Worm (Caenorhabditis elegans) whole organism, early embryonic: ENCODE results near the gene F09G8.7.

Experiments used
- F13C5.2 ChIP-seq: sonication (generic microtip); optimal IDR thresholded peaks from 2 replicates; lab custom pipeline; 2017; ENCODE audit warnings: mild to moderate bottlenecking, missing genetic modification characterization, inconsistent platforms, missing compliant biosample characterization
- ama-1 ChIP-seq: fragments of 150-350 bp; optimal IDR thresholded peaks from 2 replicates; lab custom pipeline; 2014
- ceh-13 ChIP-seq: fragments of 200-800 bp; sonication (Bioruptor generic); optimal IDR thresholded peaks from 2 replicates; lab custom pipeline; 2018; ENCODE audit warnings: mild to moderate bottlenecking, missing genetic modification characterization, missing compliant biosample characterization
- ceh-36 ChIP-seq: sonication (generic microtip); optimal IDR thresholded peaks from 2 replicates; lab custom pipeline; 2016; ENCODE audit warnings: missing genetic modification characterization, inconsistent platforms, missing compliant biosample characterization
- ets-7 ChIP-seq: sonication (generic microtip); optimal IDR thresholded peaks from 2 replicates; lab custom pipeline; 2016; ENCODE audit warnings: missing genotype, missing genetic modification characterization, missing compliant biosample characterization
- flt-1 ChIP-seq: fragments of 200-800 bp; sonication (Bioruptor generic); IDR thresholded peaks from 2 replicates; pipeline ENCODE4 v1.3.6; 2022; ENCODE audit warnings: missing genetic modification characterization, missing compliant biosample characterization
- hnd-1 ChIP-seq: sonication (generic microtip); optimal IDR thresholded peaks from 2 replicates; lab custom pipeline; 2016; ENCODE audit warnings: missing genetic modification characterization, missing compliant biosample characterization
- pes-1 ChIP-seq: fragments of 200-800 bp; sonication (Bioruptor generic); IDR thresholded peaks from 2 replicates; pipeline ENCODE4 v1.3.6; 2022; ENCODE audit warnings: missing genetic modification reagents, missing genetic modification characterization, missing compliant biosample characterization
- scrt-1 ChIP-seq: fragments of 200-800 bp; sonication (Bioruptor generic); IDR thresholded peaks from 2 replicates; pipeline ENCODE4 v1.3.6; 2022; ENCODE audit warnings: missing genetic modification characterization, missing compliant biosample characterization
- sea-1 ChIP-seq: fragments of 200-800 bp; sonication (Bioruptor generic); conservative IDR thresholded peaks from 2 replicates; pipeline ENCODE4 v1.3.6; 2022; ENCODE audit warnings: missing genetic modification characterization, missing compliant biosample characterization
- tbx-11 ChIP-seq: fragments of 200-800 bp; sonication (Bioruptor generic); IDR thresholded peaks from 2 replicates; pipeline ENCODE4 v1.3.6; 2022; ENCODE audit warnings: missing genetic modification characterization, missing compliant biosample characterization
- tra-4 ChIP-seq: sonication (generic microtip); optimal IDR thresholded peaks from 2 replicates; lab custom pipeline; 2017; ENCODE audit warnings: missing genetic modification characterization, missing compliant biosample characterization

ce11 chrIII:8227511-8227910 lies 40.6 kb downstream of the F09G8.7 start, which contains the start of gene fbxl-1:
- TF ChIP-seq tra-4 (tag; lab: Kevin White, UChicago) (no peak), hnd-1 (tag; lab: Kevin White, UChicago) (no peak), ama-1 (lab: Kevin White, UChicago) (no peak), ceh-13 (GFP tag; lab: Kevin White, UChicago) (no peak), sea-1 (no peak), tbx-11 (GFP tag; lab: Robert Waterston, UW) (no peak), flt-1 (GFP tag; lab: Robert Waterston, UW) (no peak), F13C5.2 (peak; percentile 10), scrt-1 (GFP tag; lab: Robert Waterston, UW) (no peak), ceh-36 (tag; lab: Kevin White, UChicago) (no peak), ets-7 (no peak), pes-1 (GFP tag; lab: Robert Waterston, UW) (no peak)
